Worm (Caenorhabditis elegans) whole organism, L2 larva: ENCODE results near the gene C09F9.1.

Source experiments
- ceh-82 ChIP-seq: fragments of 150-350 bp; optimal IDR thresholded peaks from 2 replicates; lab custom pipeline; 2014; ENCODE audit warnings: missing biosample characterization, missing genetic modification characterization
- elt-3 ChIP-seq: sonication (generic microtip); optimal IDR thresholded peaks from 2 replicates; lab custom pipeline; 2017; ENCODE audit warnings: missing biosample characterization, missing genetic modification characterization
- fos-1 ChIP-seq: fragments of 150-350 bp; optimal IDR thresholded peaks from 2 replicates; lab custom pipeline; 2014; ENCODE audit warnings: missing biosample characterization, missing genetic modification characterization
- gmeb-1 ChIP-seq: fragments of 150-350 bp; optimal IDR thresholded peaks from 2 replicates; lab custom pipeline; 2014; ENCODE audit warnings: missing biosample characterization, missing genetic modification characterization
- lin-13 ChIP-seq: fragments of 150-350 bp; optimal IDR thresholded peaks from 2 replicates; lab custom pipeline; 2014; ENCODE audit warnings: missing biosample characterization, missing genetic modification reagents, missing genetic modification characterization
- lin-39 ChIP-seq: fragments of 150-350 bp; optimal IDR thresholded peaks from 2 replicates; lab custom pipeline; 2014; ENCODE audit warnings: missing biosample characterization, missing genetic modification reagents, missing genetic modification characterization
- nhr-12 ChIP-seq: fragments of 150-350 bp; optimal IDR thresholded peaks from 2 replicates; lab custom pipeline; 2014; ENCODE audit warnings: missing biosample characterization, missing genetic modification characterization
- nhr-23 ChIP-seq: fragments of 150-350 bp; optimal IDR thresholded peaks from 2 replicates; lab custom pipeline; 2014; ENCODE audit warnings: missing biosample characterization, missing genetic modification reagents, missing genetic modification characterization
- nhr-77 ChIP-seq: fragments of 150-350 bp; optimal IDR thresholded peaks from 2 replicates; lab custom pipeline; 2014; ENCODE audit warnings: missing biosample characterization, missing genetic modification characterization
- peb-1 ChIP-seq: fragments of 150-350 bp; optimal IDR thresholded peaks from 2 replicates; lab custom pipeline; 2014; ENCODE audit warnings: missing biosample characterization, missing genetic modification characterization
- sem-4 ChIP-seq: fragments of 150-350 bp; optimal IDR thresholded peaks from 2 replicates; lab custom pipeline; 2014; ENCODE audit warnings: missing biosample characterization, missing genetic modification reagents, missing genetic modification characterization
- skn-1 ChIP-seq: sonication (generic microtip); optimal IDR thresholded peaks from 2 replicates; lab custom pipeline; 2017; ENCODE audit warnings: missing biosample characterization, missing genetic modification characterization
- unc-39 ChIP-seq: fragments of 150-350 bp; optimal IDR thresholded peaks from 2 replicates; lab custom pipeline; 2014; ENCODE audit warnings: missing biosample characterization, missing genetic modification characterization
- unc-62 ChIP-seq: fragments of 150-350 bp; optimal IDR thresholded peaks from 2 replicates; lab custom pipeline; 2014; ENCODE audit warnings: missing biosample characterization, missing genetic modification reagents, missing genetic modification characterization

DNA sequence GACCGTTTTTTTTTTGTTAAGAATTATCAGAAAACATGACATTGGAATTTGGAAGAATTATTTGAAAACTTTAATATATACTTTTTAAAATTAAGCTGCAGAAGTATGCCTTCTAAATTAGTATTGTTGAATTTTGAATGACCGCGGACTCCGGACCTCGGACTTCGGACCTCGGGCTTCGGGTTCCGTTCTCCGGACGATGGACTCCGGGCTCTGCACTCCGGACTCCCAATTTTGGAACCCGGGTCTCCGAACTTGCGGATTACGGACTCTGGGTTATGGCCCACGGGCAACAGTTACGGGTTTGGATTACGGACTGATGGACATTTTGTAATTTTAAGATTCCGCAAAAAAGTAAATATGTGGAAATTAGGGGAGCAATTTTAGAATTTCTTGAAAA lies 14.5 kb upstream of the C09F9.1 start:
- no peak for TF ChIP-seq elt-3 (tag; lab: Kevin White, UChicago)
- TF ChIP-seq unc-62 (GFP tag; lab: Kevin White, UChicago): no peak
- TF ChIP-seq lin-13 (GFP tag; lab: Kevin White, UChicago): no peak
- TF ChIP-seq nhr-12 (tag; lab: Kevin White, UChicago): no peak
- TF ChIP-seq gmeb-1 (tag; lab: Kevin White, UChicago): no peak
- no peak for TF ChIP-seq fos-1 (tag; lab: Kevin White, UChicago)
- no peak for TF ChIP-seq skn-1 (tag; lab: Kevin White, UChicago)
- no peak for TF ChIP-seq unc-39
- TF ChIP-seq sem-4: no peak
- no peak for TF ChIP-seq ceh-82 (tag; lab: Kevin White, UChicago)
- no peak for TF ChIP-seq nhr-77
- TF ChIP-seq lin-39 (tag; lab: Kevin White, UChicago): no peak
- no peak for TF ChIP-seq nhr-23
- no peak for TF ChIP-seq peb-1
